Fruit fly (Drosophila melanogaster) S2 (cell line): ENCODE data around the gene CG2258.

Experiments used
- CG8478 ChIP-seq: fragments of >200 bp; optimal IDR thresholded peaks from 2 replicates; lab custom pipeline; 2018
- CTCF ChIP-seq, 2 experiments: fragments of >200 bp; optimal IDR thresholded peaks; 2 replicates each; lab custom pipeline; 2018

dm6 chrX:8140707-8141106 is 38.8 kb upstream of the CG2258 start:
- TF ChIP-seq CTCF (optimal IDR thresholded peaks at IDR 0.05; lab: Kevin White, UChicago) = no peak
- TF ChIP-seq CG8478 (lab: Kevin White, UChicago) = no peak
